Worm (Caenorhabditis elegans): ENCODE results near the gene ced-8.

DNA sequence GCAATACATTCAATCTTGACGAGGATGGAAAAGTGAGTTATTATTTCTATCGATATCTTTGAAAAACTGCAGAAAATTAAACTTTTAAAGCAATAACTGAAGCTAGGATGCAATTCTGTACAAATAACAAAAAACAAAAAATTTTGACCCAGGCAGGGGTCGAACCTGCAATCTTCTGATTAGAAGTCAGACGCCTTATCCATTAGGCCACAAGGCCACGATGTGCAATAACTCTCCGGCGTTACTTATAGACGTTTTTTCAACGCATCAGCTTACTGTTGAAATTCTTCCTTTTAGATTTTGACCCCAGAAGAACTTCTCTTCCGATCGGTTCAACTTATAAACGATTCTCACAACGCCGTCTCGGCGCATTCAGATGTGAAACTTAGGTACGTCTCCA, 35.1 kb downstream of the ced-8 start:
- no peak for TF ChIP-seq F57C9.4 (tag; optimal IDR thresholded peaks at IDR 0.05)
- peak; percentile 54; the same call in 1 of the 2 replicates for TF ChIP-seq dox-1 (GFP tag; IDR thresholded peaks at IDR 0.05)
- 0 out of 2 replicates have a peak, but pooled peaks have one; percentile 27 for TF ChIP-seq ztf-28 (GFP tag; IDR thresholded peaks at IDR 0.05)
- peak; percentile 74 for TF ChIP-seq snpc-3.4 (tag; optimal IDR thresholded peaks at IDR 0.05)

Measured in whole organism, young adult.